Worm (Caenorhabditis elegans) whole organism, young adult: ENCODE results near the gene irld-7.

ENCODE experiments used
- B0035.1 ChIP-seq: sonication (generic microtip); optimal IDR thresholded peaks from 2 replicates; lab custom pipeline; 2016; ENCODE audit warnings: missing genetic modification characterization, mild to moderate bottlenecking, missing compliant biosample characterization, missing genotype, missing genetic modification reagents
- C17E4.6 ChIP-seq: fragments of 200-800 bp; sonication (Bioruptor generic); IDR thresholded peaks from 2 replicates; pipeline ENCODE4 v1.3.6; 2022; ENCODE audit warnings: missing genetic modification reagents, missing genetic modification characterization, missing compliant biosample characterization
- F22D6.2 ChIP-seq: sonication (generic microtip); optimal IDR thresholded peaks from 2 replicates; lab custom pipeline; 2016; ENCODE audit warnings: mild to moderate bottlenecking, missing genetic modification characterization, missing compliant biosample characterization
- T07F8.4 ChIP-seq: sonication (generic microtip); optimal IDR thresholded peaks from 2 replicates; lab custom pipeline; 2016; ENCODE audit warnings: mild to moderate bottlenecking, missing genetic modification characterization, moderate library complexity, missing compliant biosample characterization
- Y53F4B.3 ChIP-seq: fragments of 200-800 bp; sonication (Bioruptor generic); IDR thresholded peaks from 2 replicates; pipeline ENCODE4 v1.3.6; 2022; ENCODE audit warnings: missing genetic modification reagents, missing genetic modification characterization, missing compliant biosample characterization
- Y56A3A.18 ChIP-seq: fragments of 200-800 bp; sonication (Bioruptor generic); IDR thresholded peaks from 2 replicates; pipeline ENCODE4 v1.3.6; 2022; ENCODE audit warnings: missing genetic modification reagents, missing genetic modification characterization, missing compliant biosample characterization
- ama-1 ChIP-seq, 3 experiments: fragments of 150-350 bp in 1 of 3; sonication (generic microtip) in 2 of 3; optimal IDR thresholded peaks; 2 replicates each; lab custom pipeline; 2014 to 2018; ENCODE audit warnings: missing biosample characterization in 2 of 3, missing genetic modification characterization in 2 of 3, missing genetic modification reagents in 2 of 3
- aptf-2 ChIP-seq: fragments of 200-800 bp; sonication (Bioruptor generic); conservative IDR thresholded peaks from 2 replicates; pipeline ENCODE4 v1.3.6; 2022; ENCODE audit warnings: missing genetic modification reagents, missing genetic modification characterization, missing compliant biosample characterization
- attf-5 ChIP-seq: fragments of 200-800 bp; sonication (Bioruptor generic); optimal IDR thresholded peaks from 2 replicates; lab custom pipeline; 2018; ENCODE audit warnings: mild to moderate bottlenecking, missing genetic modification characterization, missing compliant biosample characterization
- bed-1 ChIP-seq: fragments of 200-800 bp; sonication (Bioruptor generic); IDR thresholded peaks from 2 replicates; pipeline ENCODE4 v1.3.6; 2022; ENCODE audit warnings: missing genetic modification reagents, missing genetic modification characterization, missing compliant biosample characterization
- cebp-1 ChIP-seq, 2 experiments: fragments of 200-800 bp in 1 of 2; sonication (Bioruptor generic) in 1 of 2; sonication (generic microtip) in 1 of 2; IDR thresholded peaks in 1 of 2; optimal IDR thresholded peaks in 1 of 2; 2 replicates each; pipeline versions ENCODE4 v1.3.6 to Lab custom; 2017 to 2022; ENCODE audit warnings: missing compliant biosample characterization in 2 of 2, missing genetic modification characterization in 2 of 2, mild to moderate bottlenecking in 1 of 2, missing genetic modification reagents in 1 of 2, moderate library complexity in 1 of 2
- cebp-2 ChIP-seq: fragments of 200-800 bp; sonication (Bioruptor generic); IDR thresholded peaks from 2 replicates; pipeline ENCODE4 v1.3.6; 2022; ENCODE audit warnings: missing genetic modification characterization, missing compliant biosample characterization
- ceh-100 ChIP-seq: fragments of 200-800 bp; sonication (Bioruptor generic); IDR thresholded peaks from 2 replicates; pipeline ENCODE4 v1.3.6; 2022; ENCODE audit warnings: missing genetic modification reagents, missing genetic modification characterization, missing compliant biosample characterization
- ceh-58 ChIP-seq: fragments of 200-800 bp; sonication (Bioruptor generic); IDR thresholded peaks from 2 replicates; pipeline ENCODE4 v1.3.6; 2022; ENCODE audit warnings: missing genetic modification characterization, missing compliant biosample characterization
- ceh-79 ChIP-seq: sonication (generic microtip); optimal IDR thresholded peaks from 2 replicates; lab custom pipeline; 2017; ENCODE audit warnings: mild to moderate bottlenecking, missing genetic modification characterization, missing compliant biosample characterization
- die-1 ChIP-seq: sonication (generic microtip); optimal IDR thresholded peaks from 2 replicates; lab custom pipeline; 2016; ENCODE audit warnings: missing genotype, mild to moderate bottlenecking, missing genetic modification characterization, missing compliant biosample characterization
- dpl-1 ChIP-seq: fragments of 150-350 bp; optimal IDR thresholded peaks from 2 replicates; lab custom pipeline; 2014; ENCODE audit warnings: missing biosample characterization, missing genetic modification reagents, missing genetic modification characterization
- egl-18 ChIP-seq: fragments of 200-800 bp; sonication (Bioruptor generic); IDR thresholded peaks from 2 replicates; pipeline ENCODE4 v1.3.6; 2022; ENCODE audit warnings: missing genetic modification reagents, missing genetic modification characterization, missing compliant biosample characterization
- egrh-3 ChIP-seq: fragments of 200-800 bp; sonication (Bioruptor generic); IDR thresholded peaks from 2 replicates; pipeline ENCODE4 v1.3.6; 2022; ENCODE audit warnings: missing genetic modification reagents, missing genetic modification characterization, missing compliant biosample characterization
- ekl-4 ChIP-seq: fragments of 200-800 bp; sonication (Bioruptor generic); IDR thresholded peaks from 2 replicates; pipeline ENCODE4 v1.3.6; 2022; ENCODE audit warnings: missing genetic modification reagents, missing genetic modification characterization, missing compliant biosample characterization
- ets-4 ChIP-seq: fragments of 200-800 bp; sonication (Bioruptor generic); optimal IDR thresholded peaks from 2 replicates; lab custom pipeline; 2018; ENCODE audit warnings: mild to moderate bottlenecking, missing genetic modification characterization, missing compliant biosample characterization
- hmg-1.2 ChIP-seq: fragments of 200-800 bp; sonication (Bioruptor generic); IDR thresholded peaks from 2 replicates; pipeline ENCODE4 v1.3.6; 2022; ENCODE audit warnings: missing genetic modification reagents, missing genetic modification characterization, missing compliant biosample characterization
- lag-1 ChIP-seq: fragments of 200-800 bp; sonication (Bioruptor generic); IDR thresholded peaks from 2 replicates; pipeline ENCODE4 v1.3.6; 2022; ENCODE audit warnings: missing genetic modification reagents, missing genetic modification characterization, missing compliant biosample characterization
- let-607 ChIP-seq, 2 experiments: fragments of 200-800 bp in 1 of 2; sonication (Bioruptor generic) in 1 of 2; sonication (generic microtip) in 1 of 2; optimal IDR thresholded peaks; 2 replicates each; lab custom pipeline; 2016 to 2018; ENCODE audit warnings: mild to moderate bottlenecking in 2 of 2, missing compliant biosample characterization in 2 of 2, missing genetic modification characterization in 2 of 2, moderate library complexity in 2 of 2, missing genotype in 1 of 2
- madf-6 ChIP-seq: fragments of 200-800 bp; sonication (Bioruptor generic); IDR thresholded peaks from 2 replicates; pipeline ENCODE4 v1.3.6; 2022; ENCODE audit warnings: missing genetic modification reagents, missing genetic modification characterization, missing compliant biosample characterization
- madf-8 ChIP-seq: fragments of 200-800 bp; sonication (Bioruptor generic); conservative IDR thresholded peaks from 2 replicates; pipeline ENCODE4 v1.3.6; 2022; ENCODE audit warnings: missing genetic modification reagents, missing genetic modification characterization, missing compliant biosample characterization
- mcd-1 ChIP-seq: fragments of 200-800 bp; sonication (Bioruptor generic); IDR thresholded peaks from 2 replicates; pipeline ENCODE4 v1.3.6; 2022; ENCODE audit warnings: missing genetic modification reagents, missing genetic modification characterization, missing compliant biosample characterization
- mes-4 ChIP-seq: sonication (generic microtip); optimal IDR thresholded peaks from 2 replicates; lab custom pipeline; 2016; ENCODE audit warnings: missing genotype, missing genetic modification characterization, missing compliant biosample characterization
- mxl-1 ChIP-seq: sonication (generic microtip); optimal IDR thresholded peaks from 2 replicates; lab custom pipeline; 2016; ENCODE audit warnings: missing genetic modification characterization, missing compliant biosample characterization
- nfya-1 ChIP-seq: sonication (generic microtip); optimal IDR thresholded peaks from 2 replicates; lab custom pipeline; 2017; ENCODE audit warnings: antibody characterized with exemption, missing compliant biosample characterization, missing genetic modification characterization, borderline replicate concordance; ENCODE audit not compliant: insufficient read depth
- nfyb-1 ChIP-seq: fragments of 200-800 bp; sonication (Bioruptor generic); IDR thresholded peaks from 2 replicates; pipeline ENCODE4 v1.3.6; 2022; ENCODE audit warnings: missing genetic modification reagents, missing genetic modification characterization, missing compliant biosample characterization
- nhr-80 ChIP-seq: sonication (generic microtip); optimal IDR thresholded peaks from 2 replicates; lab custom pipeline; 2016; ENCODE audit warnings: missing genetic modification characterization, missing compliant biosample characterization
- rcor-1 ChIP-seq: fragments of 200-800 bp; sonication (Bioruptor generic); IDR thresholded peaks from 2 replicates; pipeline ENCODE4 v1.3.6; 2022; ENCODE audit warnings: missing genetic modification reagents, missing genetic modification characterization, missing compliant biosample characterization
- snpc-3.4 ChIP-seq: sonication (generic microtip); optimal IDR thresholded peaks from 2 replicates; lab custom pipeline; 2017; ENCODE audit warnings: missing genetic modification characterization, mild to moderate bottlenecking, missing compliant biosample characterization, antibody characterized with exemption, moderate library complexity, missing genotype, missing genetic modification reagents
- ztf-18 ChIP-seq: sonication (generic microtip); optimal IDR thresholded peaks from 2 replicates; lab custom pipeline; 2016; ENCODE audit warnings: missing genotype, mild to moderate bottlenecking, missing genetic modification characterization, missing compliant biosample characterization
- ztf-26 ChIP-seq: sonication (generic microtip); optimal IDR thresholded peaks from 2 replicates; lab custom pipeline; 2017; ENCODE audit warnings: missing genetic modification characterization, missing compliant biosample characterization
- ztf-28 ChIP-seq: fragments of 200-800 bp; sonication (Bioruptor generic); IDR thresholded peaks from 2 replicates; pipeline ENCODE4 v1.3.6; 2022; ENCODE audit warnings: missing genetic modification reagents, missing genetic modification characterization, missing compliant biosample characterization
- ztf-3 ChIP-seq: fragments of 200-800 bp; sonication (Bioruptor generic); optimal IDR thresholded peaks from 2 replicates; lab custom pipeline; 2018; ENCODE audit warnings: mild to moderate bottlenecking, missing genetic modification characterization, missing compliant biosample characterization

Gene irld-7

ce11 chrIV:6572655-6573054 is 17.5 kb upstream of the irld-7 start:
- TF ChIP-seq hmg-1.2 (peak; percentile 74), nhr-80 (tag; lab: Kevin White, UChicago) (peak; percentile 12), ztf-18 (no peak), ztf-28 (GFP tag; lab: Robert Waterston, UW) (no peak), cebp-1 (GFP tag; IDR thresholded peaks at IDR 0.05; lab: Robert Waterston, UW) (no peak), cebp-1 (tag; optimal IDR thresholded peaks at IDR 0.05; lab: Kevin White, UChicago) (peak; percentile 47)

- TF ChIP-seq rcor-1 (no peak), let-607 (tag; optimal IDR thresholded peaks at IDR 0.05; lab: Kevin White, UChicago) (peak; percentile 27 to 79), bed-1 (GFP tag; lab: Robert Waterston, UW) (no peak), ztf-26 (tag; lab: Kevin White, UChicago) (no peak), ama-1 (optimal IDR thresholded peaks at IDR 0.05; lab: Kevin White, UChicago) (no peak), ama-1 (GFP tag; optimal IDR thresholded peaks at IDR 0.05; lab: Kevin White, UChicago) (no peak), ztf-3 (GFP tag; lab: Kevin White, UChicago) (no peak), lag-1 (GFP tag; lab: Robert Waterston, UW) (no peak), nhr-80 (tag; lab: Kevin White, UChicago) (peak; percentile 94), C17E4.6 (GFP tag; lab: Robert Waterston, UW) (no peak), egl-18 (GFP tag; lab: Robert Waterston, UW) (no peak), dpl-1 (GFP tag; lab: Kevin White, UChicago) (no peak), ztf-18 (no peak), cebp-1 (GFP tag; IDR thresholded peaks at IDR 0.05; lab: Robert Waterston, UW) (no peak), cebp-1 (tag; optimal IDR thresholded peaks at IDR 0.05; lab: Kevin White, UChicago) (peak; percentile 47), snpc-3.4 (no peak), ets-4 (GFP tag; lab: Kevin White, UChicago) (no peak), nfya-1 (tag; lab: Kevin White, UChicago) (no peak), Y53F4B.3 (no peak), aptf-2 (GFP tag; lab: Robert Waterston, UW) (no peak), ceh-79 (tag; lab: Kevin White, UChicago) (no peak), die-1 (no peak), B0035.1 (tag; lab: Kevin White, UChicago) (no peak), cebp-2 (GFP tag; lab: Robert Waterston, UW) (no peak), Y56A3A.18 (GFP tag; lab: Robert Waterston, UW) (0 out of 2 replicates have a peak, but pooled peaks have one; percentile 10), T07F8.4 (tag; lab: Kevin White, UChicago) (no peak), mxl-1 (tag; lab: Kevin White, UChicago) (no peak), ceh-58 (GFP tag; lab: Robert Waterston, UW) (no peak), mes-4 (tag; lab: Kevin White, UChicago) (no peak), attf-5 (GFP tag; lab: Kevin White, UChicago) (peak; percentile 30), nfyb-1 (peak; percentile 51; the same call in 1 of the 2 replicates), madf-6 (no peak)
These were observed 15.8 kb upstream of the irld-7 start for ce11 chrIV:6574343-6574742.

- TF ChIP-seq mcd-1 (GFP tag; lab: Robert Waterston, UW) (peak; percentile 35; the same call in 1 of the 2 replicates), ceh-100 (no peak), ekl-4 (GFP tag; lab: Robert Waterston, UW) (no peak), F22D6.2 (no peak), egrh-3 (GFP tag; lab: Robert Waterston, UW) (0 out of 2 replicates have a peak, but pooled peaks have one; percentile 21), madf-8 (no peak), hmg-1.2 (peak; percentile 55), Y53F4B.3 (no peak), attf-5 (GFP tag; lab: Kevin White, UChicago) (peak; percentile 25), nhr-80 (tag; lab: Kevin White, UChicago) (no peak)
These were observed 14.0 kb upstream of the irld-7 start for ce11 chrIV:6575959-6576727.
